Fruit fly (Drosophila melanogaster) whole organism, pupa: ENCODE data around the gene CG5697.

Experiments
- CG13204 ChIP-seq: fragments of 200-800 bp; sonication (Bioruptor generic); optimal IDR thresholded peaks from 2 replicates; lab custom pipeline; 2018; ENCODE audit warnings: missing biosample characterization, mild to moderate bottlenecking, missing genetic modification characterization, moderate library complexity
- CG14655 ChIP-seq: fragments of 200-800 bp; sonication (Bioruptor generic); optimal IDR thresholded peaks from 3 replicates; lab custom pipeline; 2017; ENCODE audit warnings: mild to moderate bottlenecking, missing biosample characterization, missing genetic modification reagents, missing genetic modification characterization
- CG4496 ChIP-seq: fragments of 200-800 bp; sonication (Bioruptor generic); IDR thresholded peaks from 3 replicates; pipeline ENCODE4 v1.3.6; 2022; ENCODE audit warnings: missing biosample characterization, missing genetic modification characterization
- D1 ChIP-seq: fragments of 200-800 bp; sonication (Bioruptor generic); optimal IDR thresholded peaks from 2 replicates; lab custom pipeline; 2018; ENCODE audit warnings: missing biosample characterization, mild to moderate bottlenecking, missing genetic modification characterization, moderate library complexity
- EcR ChIP-seq: fragments of 200-800 bp; sonication (Bioruptor generic); optimal IDR thresholded peaks from 3 replicates; lab custom pipeline; 2019; ENCODE audit warnings: missing biosample characterization, missing genetic modification characterization, mild to moderate bottlenecking, moderate library complexity, missing genetic modification reagents
- Ets98B ChIP-seq: fragments of 200-800 bp; sonication (Bioruptor generic); IDR thresholded peaks from 2 replicates; pipeline ENCODE4 v1.3.6; 2022; ENCODE audit warnings: missing biosample characterization, missing genetic modification characterization
- Pif1A ChIP-seq: fragments of 200-800 bp; sonication (Bioruptor generic); optimal IDR thresholded peaks from 3 replicates; lab custom pipeline; 2016; ENCODE audit warnings: missing biosample characterization, missing genetic modification characterization

DNA sequence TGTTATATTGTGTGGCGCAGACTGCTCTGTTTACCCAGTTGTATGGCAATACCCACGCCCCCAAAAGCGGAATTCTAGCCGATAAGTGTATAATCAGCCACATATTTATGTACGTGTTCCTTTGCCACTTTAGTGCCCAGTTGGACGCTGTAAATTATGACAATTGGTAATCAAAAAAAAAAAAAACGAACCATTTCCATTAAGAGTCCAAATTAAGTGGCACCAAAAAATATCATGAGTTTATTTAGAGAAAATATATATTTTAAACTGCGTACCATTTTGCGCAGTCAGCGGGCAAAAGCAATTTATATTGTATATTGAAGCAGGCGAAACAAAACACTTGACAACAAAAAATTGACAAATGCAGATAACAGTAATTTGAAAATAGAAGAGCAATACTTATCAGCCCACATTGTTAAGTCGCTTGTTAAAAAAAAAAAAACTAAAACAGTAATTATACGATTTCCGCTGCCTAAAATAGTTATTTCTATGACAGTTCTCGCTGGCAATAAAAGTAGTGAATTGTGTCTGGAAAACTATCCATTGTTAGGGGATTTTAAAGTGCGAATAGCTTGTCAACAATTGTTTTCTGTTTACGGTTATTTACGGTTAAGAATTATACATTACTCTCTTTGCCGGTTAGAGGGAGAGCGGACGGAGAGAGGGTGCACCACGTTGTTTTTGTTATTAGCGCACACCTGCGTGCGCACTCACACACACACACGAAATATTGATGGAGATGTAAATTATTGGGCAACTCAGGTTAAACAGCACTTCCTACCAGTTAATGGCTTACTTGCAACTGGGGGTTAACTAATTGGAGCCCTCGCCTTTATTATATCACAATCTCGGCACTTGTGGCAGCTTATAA, 44.0 kb downstream of the CG5697 start:
- TF ChIP-seq Pif1A (no peak), CG13204 (no peak), EcR (GFP tag; lab: Kevin White, UChicago) (no peak), D1 (tag; lab: Kevin White, UChicago) (no peak), CG4496 (GFP tag; lab: Robert Waterston, UW) (no peak), CG14655 (GFP tag; lab: Kevin White, UChicago) (no peak), Ets98B (no peak)
